Worm (Caenorhabditis elegans) whole organism, mixed stage, embryonic: ENCODE measurements around the gene ttr-44.

ENCODE experiments used
- M03D4.4 ChIP-seq: sonication (generic microtip); optimal IDR thresholded peaks from 2 replicates; lab custom pipeline; 2017; ENCODE audit warnings: mild to moderate bottlenecking, missing genetic modification characterization, missing compliant biosample characterization
- blmp-1 ChIP-seq: fragments of 150-350 bp; optimal IDR thresholded peaks from 2 replicates; lab custom pipeline; 2014; ENCODE audit warnings: missing biosample characterization, missing genetic modification characterization
- ceh-39 ChIP-seq: fragments of 150-350 bp; optimal IDR thresholded peaks from 2 replicates; lab custom pipeline; 2014; ENCODE audit warnings: missing biosample characterization, missing genetic modification characterization
- ceh-43 ChIP-seq: fragments of 200-800 bp; sonication (Bioruptor generic); optimal IDR thresholded peaks from 2 replicates; lab custom pipeline; 2018; ENCODE audit warnings: mild to moderate bottlenecking, missing genetic modification characterization, moderate library complexity, missing compliant biosample characterization
- ceh-83 ChIP-seq: fragments of 200-800 bp; sonication (Bioruptor generic); optimal IDR thresholded peaks from 2 replicates; lab custom pipeline; 2018; ENCODE audit warnings: mild to moderate bottlenecking, missing genetic modification characterization, missing compliant biosample characterization
- ces-1 ChIP-seq: fragments of 150-350 bp; optimal IDR thresholded peaks from 2 replicates; lab custom pipeline; 2014; ENCODE audit warnings: missing biosample characterization, missing genetic modification reagents, missing genetic modification characterization
- cnd-1 ChIP-seq: fragments of 200-800 bp; sonication (Bioruptor generic); optimal IDR thresholded peaks from 2 replicates; lab custom pipeline; 2018; ENCODE audit warnings: mild to moderate bottlenecking, missing genetic modification characterization, missing compliant biosample characterization
- drap-1 ChIP-seq: fragments of 200-800 bp; sonication (Bioruptor generic); optimal IDR thresholded peaks from 3 replicates; lab custom pipeline; 2018; ENCODE audit warnings: mild to moderate bottlenecking, missing genetic modification characterization, missing compliant biosample characterization
- elt-1 ChIP-seq: sonication (generic microtip); optimal IDR thresholded peaks from 2 replicates; lab custom pipeline; 2017; ENCODE audit warnings: missing genetic modification characterization, mild to moderate bottlenecking, missing compliant biosample characterization, antibody characterized with exemption, moderate library complexity, borderline replicate concordance; ENCODE audit not compliant: insufficient read depth
- elt-3 ChIP-seq: fragments of 150-350 bp; optimal IDR thresholded peaks from 2 replicates; lab custom pipeline; 2014; ENCODE audit warnings: missing biosample characterization, missing genetic modification characterization
- ham-2 ChIP-seq: fragments of 200-800 bp; sonication (Bioruptor generic); optimal IDR thresholded peaks from 2 replicates; lab custom pipeline; 2018; ENCODE audit warnings: mild to moderate bottlenecking, missing genetic modification characterization, missing compliant biosample characterization
- hlh-1 ChIP-seq: fragments of 150-350 bp; optimal IDR thresholded peaks from 2 replicates; lab custom pipeline; 2014; ENCODE audit warnings: missing biosample characterization, missing genetic modification reagents, missing genetic modification characterization
- lin-13 ChIP-seq: fragments of 150-350 bp; optimal IDR thresholded peaks from 2 replicates; lab custom pipeline; 2014; ENCODE audit warnings: missing biosample characterization, missing genetic modification characterization
- lin-32 ChIP-seq: fragments of 200-800 bp; sonication (Bioruptor generic); optimal IDR thresholded peaks from 2 replicates; lab custom pipeline; 2018; ENCODE audit warnings: mild to moderate bottlenecking, missing genetic modification characterization, missing compliant biosample characterization
- lsy-2 ChIP-seq: fragments of 150-350 bp; optimal IDR thresholded peaks from 2 replicates; lab custom pipeline; 2014; ENCODE audit warnings: missing biosample characterization, missing genetic modification characterization
- mab-5 ChIP-seq: fragments of 150-350 bp; optimal IDR thresholded peaks from 2 replicates; lab custom pipeline; 2014; ENCODE audit warnings: missing biosample characterization, missing genetic modification characterization
- mep-1 ChIP-seq: fragments of 150-350 bp; optimal IDR thresholded peaks from 2 replicates; lab custom pipeline; 2017; ENCODE audit warnings: missing biosample characterization, missing genetic modification reagents, missing genetic modification characterization, inconsistent platforms
- mls-2 ChIP-seq: sonication (generic microtip); optimal IDR thresholded peaks from 2 replicates; lab custom pipeline; 2016; ENCODE audit warnings: mild to moderate bottlenecking, missing genetic modification characterization, moderate library complexity, missing compliant biosample characterization
- nhr-12 ChIP-seq: fragments of 150-350 bp; optimal IDR thresholded peaks from 2 replicates; lab custom pipeline; 2014; ENCODE audit warnings: missing biosample characterization, missing genetic modification characterization
- nhr-237 ChIP-seq: fragments of 150-350 bp; optimal IDR thresholded peaks from 2 replicates; lab custom pipeline; 2014; ENCODE audit warnings: missing biosample characterization, missing genetic modification characterization
- nhr-28 ChIP-seq: fragments of 150-350 bp; optimal IDR thresholded peaks from 2 replicates; lab custom pipeline; 2014; ENCODE audit warnings: missing biosample characterization, missing genetic modification characterization
- nhr-76 ChIP-seq: sonication (generic microtip); optimal IDR thresholded peaks from 2 replicates; lab custom pipeline; 2017; ENCODE audit warnings: missing biosample characterization, missing genetic modification characterization
- pha-4 ChIP-seq: fragments of 150-350 bp; optimal IDR thresholded peaks from 2 replicates; lab custom pipeline; 2018; ENCODE audit warnings: missing biosample characterization, missing genetic modification reagents, missing genetic modification characterization
- sem-2 ChIP-seq: fragments of 200-800 bp; sonication (Bioruptor generic); optimal IDR thresholded peaks from 2 replicates; lab custom pipeline; 2018; ENCODE audit warnings: mild to moderate bottlenecking, missing genetic modification characterization, missing compliant biosample characterization
- snpc-4 ChIP-seq: fragments of 150-350 bp; optimal IDR thresholded peaks from 2 replicates; lab custom pipeline; 2014; ENCODE audit warnings: missing biosample characterization, missing genetic modification characterization
- sptf-1 ChIP-seq: sonication (generic microtip); optimal IDR thresholded peaks from 2 replicates; lab custom pipeline; 2017; ENCODE audit warnings: mild to moderate bottlenecking, missing genetic modification characterization, moderate library complexity, missing compliant biosample characterization
- tbx-8 ChIP-seq: fragments of 200-800 bp; sonication (Bioruptor generic); optimal IDR thresholded peaks from 2 replicates; lab custom pipeline; 2018; ENCODE audit warnings: mild to moderate bottlenecking, missing genetic modification characterization, moderate library complexity, missing compliant biosample characterization
- unc-120 ChIP-seq: sonication (generic microtip); optimal IDR thresholded peaks from 2 replicates; lab custom pipeline; 2017; ENCODE audit warnings: missing genetic modification characterization, missing compliant biosample characterization; ENCODE audit not compliant: poor library complexity, severe bottlenecking
- unc-39 ChIP-seq: fragments of 150-350 bp; optimal IDR thresholded peaks from 2 replicates; lab custom pipeline; 2014; ENCODE audit warnings: missing biosample characterization, missing genetic modification characterization
- unc-62 ChIP-seq: fragments of 150-350 bp; optimal IDR thresholded peaks from 2 replicates; lab custom pipeline; 2014; ENCODE audit warnings: missing biosample characterization, missing genetic modification reagents, missing genetic modification characterization
- ztf-11 ChIP-seq: fragments of 150-350 bp; optimal IDR thresholded peaks from 2 replicates; lab custom pipeline; 2014; ENCODE audit warnings: missing biosample characterization, missing genetic modification characterization

Gene ttr-44

ce11 chrV:13565197-13565596 lies 34.7 kb upstream of the ttr-44 start:
- TF ChIP-seq ceh-39 (tag; lab: Kevin White, UChicago) (peak; percentile 6), lsy-2 (peak; percentile 25), unc-62 (GFP tag; lab: Kevin White, UChicago) (peak; percentile 20), blmp-1 (no peak), mep-1 (tag; lab: Kevin White, UChicago) (peak; percentile 79), nhr-237 (peak; percentile 57), pha-4 (tag; lab: Kevin White, UChicago) (peak; percentile 54), tbx-8 (GFP tag; lab: Kevin White, UChicago) (no peak), hlh-1 (peak; percentile 71), sptf-1 (tag; lab: Kevin White, UChicago) (no peak), ces-1 (GFP tag; lab: Kevin White, UChicago) (peak; percentile 47)

DNA sequence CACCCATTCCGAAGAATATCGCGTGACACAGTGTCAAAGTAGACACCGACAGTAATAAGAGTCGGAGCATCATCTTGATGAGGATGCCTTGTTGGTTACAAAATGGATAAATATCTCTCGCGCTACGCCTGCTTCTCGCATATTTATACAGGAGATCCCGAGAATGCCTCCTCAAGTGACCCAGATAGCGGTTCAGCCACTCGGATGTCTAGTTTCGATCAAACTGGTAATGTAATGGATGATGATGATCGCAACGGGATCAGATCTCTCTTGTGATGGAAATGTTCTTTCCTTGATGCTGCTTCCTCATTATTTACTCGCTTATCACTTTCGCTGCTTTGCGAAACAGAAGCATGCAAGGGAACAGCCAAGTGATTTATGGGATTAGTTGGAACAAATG lies 33.3 kb upstream of the ttr-44 start, which contains the start of gene grl-17:
Gene grl-17, minus strand, starts transcription at position 101 of the 400 bp plus-strand sequence.
- TF ChIP-seq ceh-43 (GFP tag; lab: Kevin White, UChicago) = no peak
- no peak for TF ChIP-seq nhr-12 (tag; lab: Kevin White, UChicago)
- TF ChIP-seq unc-120 = no peak
- TF ChIP-seq nhr-76 (tag; lab: Kevin White, UChicago) = no peak

DNA sequence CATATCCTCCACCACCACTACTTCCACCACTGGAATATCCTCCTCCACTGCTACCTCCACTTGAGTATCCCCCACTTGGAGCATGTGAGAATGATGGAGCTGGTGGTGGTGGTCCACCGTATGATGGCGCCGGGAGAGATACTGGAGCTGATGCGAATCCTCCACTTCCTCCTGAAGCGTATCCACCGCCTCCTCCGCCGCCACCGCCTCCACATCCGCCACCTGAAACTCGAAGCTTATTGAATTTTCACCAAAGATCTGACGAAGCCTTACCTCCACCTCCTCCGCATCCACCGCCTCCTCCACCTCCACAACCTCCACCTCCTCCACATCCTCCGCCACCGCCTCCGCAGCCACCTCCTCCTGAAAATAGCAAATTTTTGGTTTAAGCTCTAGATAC lies 32.2 kb upstream of the ttr-44 start:
- TF ChIP-seq blmp-1 = no peak
- no peak for TF ChIP-seq M03D4.4
- no peak for TF ChIP-seq elt-1 (tag; lab: Kevin White, UChicago)
- TF ChIP-seq pha-4 (tag; lab: Kevin White, UChicago) = no peak
- no peak for TF ChIP-seq ceh-39 (tag; lab: Kevin White, UChicago)
- TF ChIP-seq ham-2 (GFP tag; lab: Kevin White, UChicago) = no peak
- TF ChIP-seq unc-62 (GFP tag; lab: Kevin White, UChicago) = no peak
- TF ChIP-seq unc-120 = no peak
- TF ChIP-seq mep-1 (tag; lab: Kevin White, UChicago) = no peak
- TF ChIP-seq unc-39 = no peak
- TF ChIP-seq ceh-83 (GFP tag; lab: Kevin White, UChicago) = no peak
- no peak for TF ChIP-seq tbx-8 (GFP tag; lab: Kevin White, UChicago)
- TF ChIP-seq cnd-1 = no peak
- TF ChIP-seq drap-1 = no peak
- TF ChIP-seq mab-5 (tag; lab: Kevin White, UChicago) = no peak
- no peak for TF ChIP-seq lin-13
- TF ChIP-seq ztf-11 (tag; lab: Kevin White, UChicago) = no peak
- TF ChIP-seq ces-1 (GFP tag; lab: Kevin White, UChicago) = no peak

- TF ChIP-seq sptf-1 (tag; lab: Kevin White, UChicago) = no peak
- no peak for TF ChIP-seq sem-2 (GFP tag; lab: Kevin White, UChicago)
- TF ChIP-seq elt-3 (tag; lab: Kevin White, UChicago) = no peak
- no peak for TF ChIP-seq pha-4 (tag; lab: Kevin White, UChicago)
- no peak for TF ChIP-seq nhr-237
- no peak for TF ChIP-seq blmp-1
- no peak for TF ChIP-seq nhr-28
- no peak for TF ChIP-seq elt-1 (tag; lab: Kevin White, UChicago)
- TF ChIP-seq lin-13 = no peak
- no peak for TF ChIP-seq lin-32 (GFP tag; lab: Kevin White, UChicago)
- no peak for TF ChIP-seq snpc-4 (tag; lab: Kevin White, UChicago)
- no peak for TF ChIP-seq unc-39
- no peak for TF ChIP-seq tbx-8 (GFP tag; lab: Kevin White, UChicago)
- no peak for TF ChIP-seq unc-62 (GFP tag; lab: Kevin White, UChicago)
- TF ChIP-seq ceh-43 (GFP tag; lab: Kevin White, UChicago) = no peak
- TF ChIP-seq unc-120 = no peak
- TF ChIP-seq mep-1 (tag; lab: Kevin White, UChicago) = no peak
- TF ChIP-seq ceh-39 (tag; lab: Kevin White, UChicago) = no peak
- no peak for TF ChIP-seq ham-2 (GFP tag; lab: Kevin White, UChicago)
These were observed 29.4 kb upstream of the ttr-44 start, which contains the start of gene C56A3.8 for ce11 chrV:13559978-13560377. Gene C56A3.8 (plus strand): TSS chrV:13560278.

DNA sequence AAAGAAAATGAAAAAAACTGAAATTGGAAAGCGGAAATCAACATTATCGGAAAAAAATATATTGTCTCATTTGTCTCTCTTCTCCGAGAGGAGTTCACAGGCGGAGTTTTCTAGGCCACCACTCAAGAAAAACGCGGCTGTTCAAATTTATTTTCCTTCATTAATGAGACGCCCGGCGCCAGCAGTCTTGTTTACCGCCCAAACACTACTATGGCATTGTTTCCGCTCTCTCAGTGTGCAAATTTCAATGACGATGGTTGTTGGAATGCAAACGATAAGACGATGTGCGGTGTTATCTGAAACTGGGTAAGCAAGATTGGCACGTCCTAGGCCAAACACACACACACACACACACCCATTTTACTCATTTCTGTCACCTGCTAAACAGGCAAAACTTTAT lies 26.2 kb upstream of the ttr-44 start, which contains the start of gene cav-2:
Gene cav-2, plus strand, starts transcription at position 359 of the 400 bp plus-strand sequence.
- TF ChIP-seq nhr-28 (no peak), lin-13 (no peak), hlh-1 (peak; percentile 28), tbx-8 (GFP tag; lab: Kevin White, UChicago) (no peak), lsy-2 (peak; percentile 46), nhr-237 (peak; percentile 53), pha-4 (tag; lab: Kevin White, UChicago) (peak; percentile 46), ceh-39 (tag; lab: Kevin White, UChicago) (peak; percentile 19), mls-2 (peak; percentile 11), sem-2 (GFP tag; lab: Kevin White, UChicago) (no peak), mep-1 (tag; lab: Kevin White, UChicago) (peak; percentile 35), sptf-1 (tag; lab: Kevin White, UChicago) (peak; percentile 65), ces-1 (GFP tag; lab: Kevin White, UChicago) (peak; percentile 75)
